Worm (Caenorhabditis elegans) whole organism, L3 larva: ENCODE results near the gene R07B1.6.

Experiments used
- R02D3.7 ChIP-seq: fragments of 150-350 bp; optimal IDR thresholded peaks from 2 replicates; lab custom pipeline; 2014; ENCODE audit warnings: missing biosample characterization, missing genetic modification characterization
- ZK546.5 ChIP-seq: sonication (generic microtip); optimal IDR thresholded peaks from 2 replicates; lab custom pipeline; 2017; ENCODE audit warnings: missing biosample characterization, missing genetic modification characterization
- aly-2 ChIP-seq: fragments of 150-350 bp; optimal IDR thresholded peaks from 2 replicates; lab custom pipeline; 2014; ENCODE audit warnings: missing biosample characterization, missing genetic modification characterization
- ama-1 ChIP-seq: fragments of 150-350 bp; optimal IDR thresholded peaks from 2 replicates; lab custom pipeline; 2018
- ceh-16 ChIP-seq: sonication (generic microtip); optimal IDR thresholded peaks from 2 replicates; lab custom pipeline; 2017; ENCODE audit warnings: missing biosample characterization, missing genetic modification characterization
- ceh-28 ChIP-seq: fragments of 150-350 bp; optimal IDR thresholded peaks from 2 replicates; lab custom pipeline; 2014; ENCODE audit warnings: missing biosample characterization, missing genetic modification reagents, missing genetic modification characterization
- ceh-82 ChIP-seq: fragments of 150-350 bp; optimal IDR thresholded peaks from 2 replicates; lab custom pipeline; 2014; ENCODE audit warnings: missing biosample characterization, missing genetic modification characterization
- ceh-9 ChIP-seq: sonication (generic microtip); optimal IDR thresholded peaks from 2 replicates; lab custom pipeline; 2018; ENCODE audit warnings: missing biosample characterization, missing genetic modification characterization
- daf-12 ChIP-seq: fragments of 150-350 bp; optimal IDR thresholded peaks from 2 replicates; lab custom pipeline; 2014; ENCODE audit warnings: missing biosample characterization, missing genetic modification reagents, missing genetic modification characterization
- egl-27 ChIP-seq: sonication (generic microtip); optimal IDR thresholded peaks from 4 replicates; lab custom pipeline; 2017; ENCODE audit warnings: missing biosample characterization, missing genetic modification reagents, missing genetic modification characterization
- egl-5 ChIP-seq: fragments of 150-350 bp; optimal IDR thresholded peaks from 2 replicates; lab custom pipeline; 2017; ENCODE audit warnings: missing biosample characterization, missing genetic modification reagents, missing genetic modification characterization, inconsistent platforms
- elt-1 ChIP-seq: fragments of 150-350 bp; optimal IDR thresholded peaks from 2 replicates; lab custom pipeline; 2014; ENCODE audit warnings: missing biosample characterization, missing genetic modification characterization
- elt-2 ChIP-seq: sonication (generic microtip); optimal IDR thresholded peaks from 2 replicates; lab custom pipeline; 2016; ENCODE audit warnings: missing genetic modification reagents, mild to moderate bottlenecking, missing genetic modification characterization, missing compliant biosample characterization
- elt-3 ChIP-seq, 3 experiments: fragments of 150-350 bp in 1 of 3; sonication (generic microtip) in 2 of 3; optimal IDR thresholded peaks; 2 replicates in 2 of 3; 4 replicates in 1 of 3; lab custom pipeline; 2014 to 2017; ENCODE audit warnings: missing biosample characterization in 3 of 3, missing genetic modification characterization in 3 of 3
- eor-1 ChIP-seq, 2 experiments: fragments of 150-350 bp; optimal IDR thresholded peaks; 2 replicates each; lab custom pipeline; 2014 to 2018; ENCODE audit warnings: missing biosample characterization in 2 of 2, missing genetic modification characterization in 2 of 2
- fkh-10 ChIP-seq: sonication (generic microtip); optimal IDR thresholded peaks from 2 replicates; lab custom pipeline; 2017; ENCODE audit warnings: missing biosample characterization, missing genetic modification reagents, missing genetic modification characterization
- fkh-2 ChIP-seq: fragments of 150-350 bp; optimal IDR thresholded peaks from 2 replicates; lab custom pipeline; 2014; ENCODE audit warnings: missing biosample characterization, missing genetic modification reagents, missing genetic modification characterization
- fos-1 ChIP-seq: fragments of 150-350 bp; optimal IDR thresholded peaks from 2 replicates; lab custom pipeline; 2014; ENCODE audit warnings: missing biosample characterization, missing genetic modification characterization
- hmg-11 ChIP-seq: sonication (generic microtip); optimal IDR thresholded peaks from 2 replicates; lab custom pipeline; 2016; ENCODE audit warnings: missing genetic modification characterization, missing compliant biosample characterization
- jun-1 ChIP-seq: fragments of 150-350 bp; optimal IDR thresholded peaks from 2 replicates; lab custom pipeline; 2014; ENCODE audit warnings: missing biosample characterization, missing genetic modification reagents, missing genetic modification characterization
- lin-15B ChIP-seq: fragments of 150-350 bp; optimal IDR thresholded peaks from 2 replicates; lab custom pipeline; 2014; ENCODE audit warnings: missing biosample characterization, missing genetic modification characterization
- lin-39 ChIP-seq: fragments of 150-350 bp; optimal IDR thresholded peaks from 2 replicates; lab custom pipeline; 2018; ENCODE audit warnings: missing biosample characterization, missing genetic modification reagents, missing genetic modification characterization
- lsy-12 ChIP-seq: sonication (generic microtip); optimal IDR thresholded peaks from 2 replicates; lab custom pipeline; 2016; ENCODE audit warnings: mild to moderate bottlenecking, missing genetic modification characterization, missing compliant biosample characterization
- mdl-1 ChIP-seq: fragments of 150-350 bp; optimal IDR thresholded peaks from 2 replicates; lab custom pipeline; 2014; ENCODE audit warnings: missing biosample characterization, missing genetic modification characterization
- mml-1 ChIP-seq: fragments of 150-350 bp; sonication (generic microtip); optimal IDR thresholded peaks from 3 replicates; lab custom pipeline; 2014; ENCODE audit warnings: missing biosample characterization, missing genetic modification characterization
- nfya-1 ChIP-seq: sonication (generic microtip); optimal IDR thresholded peaks from 2 replicates; lab custom pipeline; 2017; ENCODE audit warnings: missing genetic modification characterization, mild to moderate bottlenecking, missing compliant biosample characterization, antibody characterized with exemption, moderate library complexity; ENCODE audit not compliant: insufficient read depth
- nhr-11 ChIP-seq: fragments of 150-350 bp; optimal IDR thresholded peaks from 2 replicates; lab custom pipeline; 2014; ENCODE audit warnings: missing biosample characterization, missing genetic modification characterization
- nhr-12 ChIP-seq: fragments of 150-350 bp; optimal IDR thresholded peaks from 2 replicates; lab custom pipeline; 2014; ENCODE audit warnings: missing biosample characterization, missing genetic modification characterization
- nhr-23 ChIP-seq: fragments of 150-350 bp; optimal IDR thresholded peaks from 2 replicates; lab custom pipeline; 2014; ENCODE audit warnings: missing biosample characterization, missing genetic modification reagents, missing genetic modification characterization
- nhr-237 ChIP-seq: fragments of 150-350 bp; optimal IDR thresholded peaks from 2 replicates; lab custom pipeline; 2014; ENCODE audit warnings: missing biosample characterization, missing genetic modification characterization
- nhr-25 ChIP-seq: sonication (generic microtip); optimal IDR thresholded peaks from 2 replicates; lab custom pipeline; 2017; ENCODE audit warnings: missing biosample characterization, missing genetic modification characterization
- nhr-28 ChIP-seq: fragments of 150-350 bp; optimal IDR thresholded peaks from 2 replicates; lab custom pipeline; 2014; ENCODE audit warnings: missing biosample characterization, missing genetic modification characterization
- nhr-43 ChIP-seq: sonication (generic microtip); optimal IDR thresholded peaks from 2 replicates; lab custom pipeline; 2016; ENCODE audit warnings: mild to moderate bottlenecking, missing genetic modification characterization, missing compliant biosample characterization; ENCODE audit not compliant: poor library complexity, severe bottlenecking
- nhr-67 ChIP-seq: fragments of 150-350 bp; optimal IDR thresholded peaks from 2 replicates; lab custom pipeline; 2014; ENCODE audit warnings: missing biosample characterization, missing genetic modification characterization
- nhr-76 ChIP-seq: fragments of 150-350 bp; sonication (generic microtip); optimal IDR thresholded peaks from 5 replicates; lab custom pipeline; 2014; ENCODE audit warnings: missing biosample characterization, missing genetic modification characterization
- nhr-77 ChIP-seq: fragments of 150-350 bp; optimal IDR thresholded peaks from 2 replicates; lab custom pipeline; 2014; ENCODE audit warnings: missing biosample characterization, missing genetic modification characterization
- pha-4 ChIP-seq: fragments of 150-350 bp; optimal IDR thresholded peaks from 2 replicates; lab custom pipeline; 2014; ENCODE audit warnings: missing biosample characterization, missing genetic modification reagents, missing genetic modification characterization
- pqm-1 ChIP-seq: fragments of 150-350 bp; optimal IDR thresholded peaks from 2 replicates; lab custom pipeline; 2017; ENCODE audit warnings: missing biosample characterization, missing genetic modification characterization, inconsistent platforms
- sea-2 ChIP-seq: fragments of 150-350 bp; sonication (generic microtip); optimal IDR thresholded peaks from 4 replicates; lab custom pipeline; 2014; ENCODE audit warnings: missing biosample characterization, missing genetic modification reagents, missing genetic modification characterization
- skn-1 ChIP-seq: fragments of 150-350 bp; optimal IDR thresholded peaks from 2 replicates; lab custom pipeline; 2014; ENCODE audit warnings: missing biosample characterization, missing genetic modification characterization
- snpc-4 ChIP-seq: fragments of 150-350 bp; optimal IDR thresholded peaks from 2 replicates; lab custom pipeline; 2014; ENCODE audit warnings: missing biosample characterization, missing genetic modification characterization
- tbx-2 ChIP-seq: sonication (generic microtip); optimal IDR thresholded peaks from 2 replicates; lab custom pipeline; 2016; ENCODE audit warnings: mild to moderate bottlenecking, missing genetic modification characterization, missing compliant biosample characterization
- unc-39 ChIP-seq: sonication (generic microtip); optimal IDR thresholded peaks from 4 replicates; lab custom pipeline; 2017; ENCODE audit warnings: missing biosample characterization, missing genetic modification characterization
- unc-62 ChIP-seq: fragments of 150-350 bp; sonication (generic microtip); optimal IDR thresholded peaks from 4 replicates; lab custom pipeline; 2014; ENCODE audit warnings: missing biosample characterization, missing genetic modification reagents, missing genetic modification characterization
- zag-1 ChIP-seq: fragments of 150-350 bp; optimal IDR thresholded peaks from 2 replicates; lab custom pipeline; 2014; ENCODE audit warnings: missing biosample characterization, missing genetic modification characterization
- ztf-11 ChIP-seq: fragments of 150-350 bp; optimal IDR thresholded peaks from 2 replicates; lab custom pipeline; 2014; ENCODE audit warnings: missing biosample characterization, missing genetic modification characterization
- ztf-4 ChIP-seq: fragments of 150-350 bp; optimal IDR thresholded peaks from 2 replicates; lab custom pipeline; 2014; ENCODE audit warnings: missing biosample characterization, missing genetic modification characterization

The R07B1.6 gene

ce11 chrX:9866355-9866754 lies at the start of gene R07B1.6:
R07B1.6 (plus strand) TSS chrX:9866655.
- TF ChIP-seq zag-1 (tag; lab: Kevin White, UChicago) (no peak), snpc-4 (no peak), nhr-67 (no peak), jun-1 (no peak), egl-27 (no peak), sea-2 (no peak), nhr-43 (tag; lab: Kevin White, UChicago) (no peak), nhr-76 (tag; lab: Kevin White, UChicago) (no peak), hmg-11 (tag; lab: Kevin White, UChicago) (no peak), nhr-28 (tag; lab: Kevin White, UChicago) (no peak)
- TF ChIP-seq, all 47 proteins: peak for 0

- TF ChIP-seq elt-3 (tag; optimal IDR thresholded peaks at IDR 0.05; lab: Kevin White, UChicago) (no peak), mml-1 (tag; lab: Kevin White, UChicago) (no peak), hmg-11 (tag; lab: Kevin White, UChicago) (no peak), egl-5 (tag; lab: Kevin White, UChicago) (no peak), ceh-82 (tag; lab: Kevin White, UChicago) (no peak), nhr-28 (tag; lab: Kevin White, UChicago) (no peak)
Measured at ce11 chrX:9822173-9822572, 44.3 kb upstream of the R07B1.6 start, which contains the start of gene dpy-22. dpy-22 (minus strand) TSS chrX:9822273.

DNA sequence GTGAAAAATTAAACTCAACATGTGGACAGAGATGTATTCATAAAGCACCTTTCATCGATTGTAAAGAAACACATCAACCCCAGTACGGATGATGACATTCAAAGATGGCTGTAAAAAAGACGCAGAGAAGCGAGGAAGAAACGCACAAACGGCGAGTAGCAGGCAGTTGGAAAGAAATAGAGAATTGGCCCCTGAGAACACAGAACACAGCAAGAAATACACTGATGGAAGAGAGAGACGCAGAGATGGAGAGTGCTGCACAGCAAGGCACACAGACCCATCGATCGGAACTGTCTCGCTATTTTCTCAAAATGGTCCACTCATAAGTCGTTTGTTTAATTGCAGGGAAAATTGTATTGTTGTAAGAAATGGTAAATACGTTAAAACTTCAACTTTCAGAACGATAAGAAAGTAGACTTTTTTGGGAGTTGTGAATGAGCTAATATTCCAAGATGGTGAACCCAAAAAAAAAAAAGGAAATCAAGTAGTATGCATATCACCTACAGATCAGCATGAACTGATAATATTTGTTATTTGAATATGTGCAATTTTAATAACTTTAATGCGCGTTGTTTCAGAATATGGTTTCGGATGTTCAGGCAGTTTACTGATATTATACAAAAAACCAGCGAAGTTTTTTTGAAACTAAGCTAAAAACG lies 43.7 kb upstream of the R07B1.6 start:
- TF ChIP-seq egl-27 (no peak), lin-39 (tag; lab: Kevin White, UChicago) (peak; percentile 52), nhr-77 (tag; lab: Kevin White, UChicago) (no peak), mdl-1 (tag; lab: Kevin White, UChicago) (no peak), nhr-67 (no peak), ceh-16 (tag; lab: Kevin White, UChicago) (no peak), R02D3.7 (no peak), nhr-237 (tag; lab: Kevin White, UChicago) (no peak), ceh-28 (tag; lab: Kevin White, UChicago) (peak; percentile 60), ceh-9 (tag; lab: Kevin White, UChicago) (no peak), unc-39 (tag; lab: Kevin White, UChicago) (no peak), ceh-82 (tag; lab: Kevin White, UChicago) (no peak), zag-1 (tag; lab: Kevin White, UChicago) (no peak), ama-1 (lab: Kevin White, UChicago) (no peak), tbx-2 (tag; lab: Kevin White, UChicago) (no peak), lin-15B (no peak), nhr-76 (tag; lab: Kevin White, UChicago) (no peak), jun-1 (peak; percentile 77), elt-1 (no peak), fkh-10 (GFP tag; lab: Kevin White, UChicago) (no peak), nhr-11 (no peak), nhr-28 (tag; lab: Kevin White, UChicago) (no peak), hmg-11 (tag; lab: Kevin White, UChicago) (peak; percentile 90), skn-1 (tag; lab: Kevin White, UChicago) (peak; percentile 95), pha-4 (tag; lab: Kevin White, UChicago) (no peak), lsy-12 (tag; lab: Kevin White, UChicago) (no peak), eor-1 (tag; optimal IDR thresholded peaks at IDR 0.05; lab: Kevin White, UChicago) (no peak), ztf-4 (tag; lab: Kevin White, UChicago) (no peak), mml-1 (tag; lab: Kevin White, UChicago) (no peak), daf-12 (tag; lab: Kevin White, UChicago) (no peak), ztf-11 (no peak), elt-2 (tag; lab: Kevin White, UChicago) (peak; percentile 69), nfya-1 (tag; lab: Kevin White, UChicago) (peak; percentile 70), snpc-4 (no peak), egl-5 (tag; lab: Kevin White, UChicago) (peak; percentile 73), nhr-23 (tag; lab: Kevin White, UChicago) (peak; percentile 50), elt-3 (tag; optimal IDR thresholded peaks at IDR 0.05; lab: Kevin White, UChicago) (no peak), fkh-2 (tag; lab: Kevin White, UChicago) (no peak), aly-2 (no peak), ZK546.5 (tag; lab: Kevin White, UChicago) (no peak), nhr-43 (tag; lab: Kevin White, UChicago) (no peak), fos-1 (tag; lab: Kevin White, UChicago) (no peak), pqm-1 (peak; percentile 55), sea-2 (no peak), nhr-12 (tag; lab: Kevin White, UChicago) (no peak), nhr-25 (tag; lab: Kevin White, UChicago) (peak; percentile 70), unc-62 (no peak)
- TF ChIP-seq, all 47 proteins: peak for 11
